Worm (Caenorhabditis elegans): ENCODE measurements around the gene C47A4.3.

C47A4.3 gene

ce11 chrIV:13777480-13777879 is 35.3 kb upstream of the C47A4.3 start, which contains the start of gene rpl-18 (continued):
- no peak for TF ChIP-seq unc-98 (GFP tag; IDR thresholded peaks at IDR 0.05)
- TF ChIP-seq nhr-20 (tag; optimal IDR thresholded peaks at IDR 0.05) = peak; percentile 73
- TF ChIP-seq ztf-11 (tag; optimal IDR thresholded peaks at IDR 0.05) = no peak
- no peak for TF ChIP-seq sup-37 (GFP tag; optimal IDR thresholded peaks at IDR 0.05)
- peak; percentile 65 for TF ChIP-seq isw-1 (GFP tag; IDR thresholded peaks at IDR 0.05)
- peak; percentile 50 for TF ChIP-seq jun-1 (tag; optimal IDR thresholded peaks at IDR 0.05)
- TF ChIP-seq ceh-63 (GFP tag; optimal IDR thresholded peaks at IDR 0.05) = no peak
- peak; percentile 38 for TF ChIP-seq nhr-237 (tag; optimal IDR thresholded peaks at IDR 0.05)
- TF ChIP-seq C04F5.9 (tag; optimal IDR thresholded peaks at IDR 0.05) = no peak
- peak; percentile 29 for TF ChIP-seq lin-39 (tag; optimal IDR thresholded peaks at IDR 0.05)
- no peak for TF ChIP-seq mab-9 (GFP tag; IDR thresholded peaks at IDR 0.05)
- TF ChIP-seq fkh-4 (tag; optimal IDR thresholded peaks at IDR 0.05; ENCODE audit: borderline replicate concordance) = no peak
- no peak for TF ChIP-seq mef-2 (tag; optimal IDR thresholded peaks at IDR 0.05)

- TF ChIP-seq ama-1 (optimal IDR thresholded peaks at IDR 0.05) (no peak), efl-1 (optimal IDR thresholded peaks at IDR 0.05) (no peak), efl-1 (GFP tag; optimal IDR thresholded peaks at IDR 0.05 in 1 of 2) (peak in 1 of 2 experiments; percentile 68), nhr-12 (tag; optimal IDR thresholded peaks at IDR 0.05) (no peak)
Observed at ce11 chrIV:13776745-13777144, 34.6 kb upstream of the C47A4.3 start.

DNA sequence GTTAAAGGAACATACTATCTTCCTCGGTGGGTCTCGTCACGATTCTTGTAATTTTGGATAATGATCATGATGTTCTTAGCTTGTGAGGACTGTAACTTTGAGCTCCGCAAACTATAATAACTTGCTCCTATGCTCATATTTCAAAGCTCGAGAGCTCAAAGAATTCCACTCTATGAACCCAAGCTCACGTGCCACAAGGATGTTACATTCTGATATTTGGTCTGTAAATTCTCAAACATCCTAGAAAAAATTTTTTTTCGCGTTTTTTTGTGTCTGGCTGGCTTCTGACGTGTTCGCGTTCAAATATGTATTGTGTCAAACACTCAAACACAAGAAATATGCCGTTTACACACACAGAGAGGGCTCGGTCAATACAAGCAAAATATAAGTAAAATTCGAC is 34.0 kb upstream of the C47A4.3 start, which contains the start of gene Y45F10D.16:
Gene Y45F10D.16, plus strand, starts transcription at position 301 of the 400 bp plus-strand sequence.
- TF ChIP-seq nhr-85 (tag) (no peak), C16A3.4 (tag; optimal IDR thresholded peaks at IDR 0.05) (no peak), nhr-76 (tag; optimal IDR thresholded peaks at IDR 0.05) (no peak), fkh-10 (GFP tag; optimal IDR thresholded peaks at IDR 0.05) (no peak), pqm-1 (tag; optimal IDR thresholded peaks at IDR 0.05) (no peak), sup-37 (GFP tag; optimal IDR thresholded peaks at IDR 0.05) (no peak), mep-1 (tag; optimal IDR thresholded peaks at IDR 0.05) (no peak), efl-3 (GFP tag; optimal IDR thresholded peaks at IDR 0.05) (no peak), nhr-20 (tag; optimal IDR thresholded peaks at IDR 0.05) (no peak), efl-1 (optimal IDR thresholded peaks at IDR 0.05) (no peak), efl-1 (GFP tag; optimal IDR thresholded peaks at IDR 0.05 in 1 of 2) (no peak), lsy-2 (tag; optimal IDR thresholded peaks at IDR 0.05) (no peak), fkh-4 (tag; optimal IDR thresholded peaks at IDR 0.05; ENCODE audit: borderline replicate concordance) (no peak), snpc-4 (tag; optimal IDR thresholded peaks at IDR 0.05) (no peak), lir-3 (tag; optimal IDR thresholded peaks at IDR 0.05; ENCODE audit: poor library complexity) (no peak), aha-1 (tag; optimal IDR thresholded peaks at IDR 0.05) (no peak), nhr-28 (tag; optimal IDR thresholded peaks at IDR 0.05) (no peak), isw-1 (GFP tag; IDR thresholded peaks at IDR 0.05) (no peak), nhr-11 (tag; optimal IDR thresholded peaks at IDR 0.05) (no peak), ceh-88 (GFP tag; IDR thresholded peaks at IDR 0.05) (no peak)

- TF ChIP-seq skn-1 (tag; optimal IDR thresholded peaks at IDR 0.05) = no peak
- TF ChIP-seq Y116A8C.19 (tag; optimal IDR thresholded peaks at IDR 0.05; ENCODE audit: borderline replicate concordance) = no peak
- no peak for TF ChIP-seq fkh-8 (tag; optimal IDR thresholded peaks at IDR 0.05)
- TF ChIP-seq efl-1 (optimal IDR thresholded peaks at IDR 0.05) = no peak
- TF ChIP-seq efl-1 (GFP tag; optimal IDR thresholded peaks at IDR 0.05 in 1 of 2) = peak in 1 of 2 experiments; percentile 57
Observed at ce11 chrIV:13774578-13774977, 32.4 kb upstream of the C47A4.3 start, which contains the start of gene Y45F10D.2. TSS of gene Y45F10D.2 (minus strand) at chrIV:13774678.

DNA sequence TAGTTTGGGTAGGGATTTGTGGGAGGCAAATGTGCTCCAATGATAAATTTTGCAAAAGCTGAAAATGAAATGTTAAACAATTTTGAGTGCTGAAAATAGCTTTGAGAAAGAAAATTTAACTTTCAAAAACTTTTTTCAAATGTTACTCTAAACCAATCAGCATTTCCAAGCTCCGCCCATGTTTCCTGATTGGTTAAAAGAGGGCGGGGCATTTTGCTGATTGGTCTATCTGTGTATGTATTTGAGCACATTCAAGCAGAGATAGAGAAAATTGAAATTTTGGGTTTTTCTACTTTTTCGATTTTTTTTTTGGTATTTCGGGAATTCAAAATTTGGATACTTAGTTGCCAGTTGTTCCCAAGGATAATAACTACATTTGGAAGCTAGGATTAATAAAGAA is 22.6 kb upstream of the C47A4.3 start:
- TF ChIP-seq zag-1 (tag; optimal IDR thresholded peaks at IDR 0.05) = no peak
- TF ChIP-seq elt-3 (tag; optimal IDR thresholded peaks at IDR 0.05) = no peak
- no peak for TF ChIP-seq nhr-20 (tag; optimal IDR thresholded peaks at IDR 0.05)
- no peak for TF ChIP-seq aly-2 (tag; optimal IDR thresholded peaks at IDR 0.05)
- no peak for TF ChIP-seq nhr-76 (tag; optimal IDR thresholded peaks at IDR 0.05)
- TF ChIP-seq pag-3 (tag; optimal IDR thresholded peaks at IDR 0.05; ENCODE audit: borderline replicate concordance, insufficient read depth) = no peak
- no peak for TF ChIP-seq lin-14 (GFP tag; optimal IDR thresholded peaks at IDR 0.05)
- TF ChIP-seq fkh-8 (tag; optimal IDR thresholded peaks at IDR 0.05) = no peak
- TF ChIP-seq unc-130 (tag; optimal IDR thresholded peaks at IDR 0.05) = no peak
- no peak for TF ChIP-seq efl-3 (GFP tag; optimal IDR thresholded peaks at IDR 0.05)
- no peak for TF ChIP-seq C04F5.9 (tag; optimal IDR thresholded peaks at IDR 0.05)
- no peak for TF ChIP-seq snu-23 (GFP tag; optimal IDR thresholded peaks at IDR 0.05)
- no peak for TF ChIP-seq unc-86 (tag; optimal IDR thresholded peaks at IDR 0.05)
- no peak for TF ChIP-seq F16B12.6 (tag; optimal IDR thresholded peaks at IDR 0.05)
- no peak for TF ChIP-seq lin-39 (tag; optimal IDR thresholded peaks at IDR 0.05)
- no peak for TF ChIP-seq Y116A8C.19 (tag; optimal IDR thresholded peaks at IDR 0.05; ENCODE audit: borderline replicate concordance)

Data from whole organism, L1 larva.